Worm (Caenorhabditis elegans) whole organism, late embryonic: ENCODE results near the gene cyp-35B1.
A peak's percentile ranks its signal among the peaks of the same experiment; 100 is the strongest.

Experiments used
- C38D4.7 ChIP-seq: fragments of 200-800 bp; sonication (Bioruptor generic); optimal IDR thresholded peaks from 2 replicates; lab custom pipeline; 2018; ENCODE audit warnings: mild to moderate bottlenecking, missing genetic modification characterization, moderate library complexity, missing compliant biosample characterization
- F13H6.1 ChIP-seq: sonication (generic microtip); optimal IDR thresholded peaks from 2 replicates; lab custom pipeline; 2016; ENCODE audit warnings: missing genetic modification characterization, missing compliant biosample characterization
- T23F11.4 ChIP-seq: fragments of 200-800 bp; sonication (Bioruptor generic); optimal IDR thresholded peaks from 2 replicates; lab custom pipeline; 2018; ENCODE audit warnings: mild to moderate bottlenecking, missing genetic modification characterization, missing compliant biosample characterization
- ahr-1 ChIP-seq: sonication (generic microtip); optimal IDR thresholded peaks from 2 replicates; lab custom pipeline; 2016; ENCODE audit warnings: missing genetic modification characterization, missing compliant biosample characterization
- ama-1 ChIP-seq: fragments of 150-350 bp; optimal IDR thresholded peaks from 2 replicates; lab custom pipeline; 2014
- ceh-14 ChIP-seq: sonication (generic microtip); optimal IDR thresholded peaks from 2 replicates; lab custom pipeline; 2016; ENCODE audit warnings: missing genotype, missing genetic modification characterization, missing compliant biosample characterization
- ceh-18 ChIP-seq: sonication (generic microtip); optimal IDR thresholded peaks from 2 replicates; lab custom pipeline; 2016; ENCODE audit warnings: missing genetic modification characterization, missing compliant biosample characterization
- ceh-19 ChIP-seq: fragments of 200-800 bp; sonication (Bioruptor generic); optimal IDR thresholded peaks from 2 replicates; lab custom pipeline; 2018; ENCODE audit warnings: mild to moderate bottlenecking, missing genetic modification characterization, missing compliant biosample characterization
- ceh-22 ChIP-seq: sonication (generic microtip); optimal IDR thresholded peaks from 2 replicates; lab custom pipeline; 2017; ENCODE audit warnings: missing biosample characterization, missing genetic modification characterization
- ceh-30 ChIP-seq: fragments of 150-350 bp; optimal IDR thresholded peaks from 2 replicates; lab custom pipeline; 2014; ENCODE audit warnings: missing biosample characterization, missing genetic modification characterization
- ceh-48 ChIP-seq: sonication (generic microtip); optimal IDR thresholded peaks from 2 replicates; lab custom pipeline; 2016; ENCODE audit warnings: missing genetic modification characterization, inconsistent platforms, missing compliant biosample characterization
- che-1 ChIP-seq: sonication (generic microtip); optimal IDR thresholded peaks from 2 replicates; lab custom pipeline; 2016; ENCODE audit warnings: mild to moderate bottlenecking, missing genetic modification characterization, missing compliant biosample characterization
- dmd-4 ChIP-seq: sonication (generic microtip); optimal IDR thresholded peaks from 2 replicates; lab custom pipeline; 2016; ENCODE audit warnings: borderline replicate concordance, missing genetic modification characterization, missing compliant biosample characterization
- elt-2 ChIP-seq: sonication (generic microtip); optimal IDR thresholded peaks from 2 replicates; lab custom pipeline; 2016; ENCODE audit warnings: missing genetic modification reagents, missing genetic modification characterization, missing compliant biosample characterization
- ets-4 ChIP-seq: sonication (generic microtip); optimal IDR thresholded peaks from 2 replicates; lab custom pipeline; 2016; ENCODE audit warnings: missing genetic modification characterization, missing compliant biosample characterization
- eyg-1 ChIP-seq: sonication (generic microtip); optimal IDR thresholded peaks from 2 replicates; lab custom pipeline; 2016; ENCODE audit warnings: missing genotype, missing genetic modification characterization, missing compliant biosample characterization
- fax-1 ChIP-seq: sonication (generic microtip); optimal IDR thresholded peaks from 2 replicates; lab custom pipeline; 2016; ENCODE audit warnings: missing genotype, missing genetic modification characterization, missing compliant biosample characterization
- fkh-10 ChIP-seq: fragments of 150-350 bp; optimal IDR thresholded peaks from 2 replicates; lab custom pipeline; 2014; ENCODE audit warnings: missing biosample characterization, missing genetic modification reagents, missing genetic modification characterization
- fkh-6 ChIP-seq: sonication (generic microtip); optimal IDR thresholded peaks from 2 replicates; lab custom pipeline; 2016; ENCODE audit warnings: missing genetic modification characterization, missing compliant biosample characterization
- hlh-13 ChIP-seq: fragments of 200-800 bp; sonication (Bioruptor generic); optimal IDR thresholded peaks from 2 replicates; lab custom pipeline; 2018; ENCODE audit warnings: mild to moderate bottlenecking, missing genetic modification characterization, missing compliant biosample characterization
- lim-6 ChIP-seq: sonication (generic microtip); optimal IDR thresholded peaks from 2 replicates; lab custom pipeline; 2016; ENCODE audit warnings: missing genetic modification characterization, missing compliant biosample characterization
- mec-3 ChIP-seq: sonication (generic microtip); optimal IDR thresholded peaks from 2 replicates; lab custom pipeline; 2016; ENCODE audit warnings: borderline replicate concordance, missing genetic modification characterization, missing compliant biosample characterization
- nfya-1 ChIP-seq: sonication (generic microtip); optimal IDR thresholded peaks from 2 replicates; lab custom pipeline; 2017; ENCODE audit warnings: missing genetic modification characterization, mild to moderate bottlenecking, missing compliant biosample characterization, antibody characterized with exemption, moderate library complexity
- nhr-11 ChIP-seq: fragments of 150-350 bp; optimal IDR thresholded peaks from 2 replicates; lab custom pipeline; 2014; ENCODE audit warnings: missing biosample characterization, missing genetic modification characterization
- npax-4 ChIP-seq: sonication (generic microtip); optimal IDR thresholded peaks from 2 replicates; lab custom pipeline; 2016; ENCODE audit warnings: missing genetic modification characterization, missing compliant biosample characterization
- pag-3 ChIP-seq: sonication (generic microtip); optimal IDR thresholded peaks from 2 replicates; lab custom pipeline; 2016; ENCODE audit warnings: missing compliant biosample characterization, missing genetic modification characterization, borderline replicate concordance
- pat-9 ChIP-seq: fragments of 200-800 bp; sonication (Bioruptor generic); optimal IDR thresholded peaks from 2 replicates; lab custom pipeline; 2018; ENCODE audit warnings: mild to moderate bottlenecking, missing genetic modification characterization, moderate library complexity, missing compliant biosample characterization
- pax-1 ChIP-seq: fragments of 150-350 bp; optimal IDR thresholded peaks from 2 replicates; lab custom pipeline; 2014; ENCODE audit warnings: missing biosample characterization, missing genetic modification characterization
- pha-2 ChIP-seq: sonication (generic microtip); optimal IDR thresholded peaks from 2 replicates; lab custom pipeline; 2017; ENCODE audit warnings: mild to moderate bottlenecking, missing genetic modification characterization, missing compliant biosample characterization
- pha-4 ChIP-seq: fragments of 150-350 bp; optimal IDR thresholded peaks from 2 replicates; lab custom pipeline; 2018; ENCODE audit warnings: missing biosample characterization, missing genetic modification reagents, missing genetic modification characterization
- pqm-1 ChIP-seq: sonication (generic microtip); optimal IDR thresholded peaks from 2 replicates; lab custom pipeline; 2016; ENCODE audit warnings: missing genetic modification characterization, missing compliant biosample characterization
- sox-2 ChIP-seq: fragments of 200-800 bp; sonication (Bioruptor generic); IDR thresholded peaks from 2 replicates; pipeline ENCODE4 v1.3.6; 2022; ENCODE audit warnings: missing genetic modification reagents, missing genetic modification characterization, missing compliant biosample characterization
- sox-4 ChIP-seq: sonication (generic microtip); optimal IDR thresholded peaks from 2 replicates; lab custom pipeline; 2017; ENCODE audit warnings: mild to moderate bottlenecking, missing genetic modification characterization, inconsistent platforms, missing compliant biosample characterization
- syd-9 ChIP-seq: sonication (generic microtip); optimal IDR thresholded peaks from 2 replicates; lab custom pipeline; 2016; ENCODE audit warnings: mild to moderate bottlenecking, missing genetic modification characterization, moderate library complexity, missing compliant biosample characterization
- tbx-7 ChIP-seq: sonication (generic microtip); optimal IDR thresholded peaks from 2 replicates; lab custom pipeline; 2016; ENCODE audit warnings: missing genotype, missing genetic modification characterization, missing compliant biosample characterization
- unc-42 ChIP-seq: sonication (generic microtip); optimal IDR thresholded peaks from 2 replicates; lab custom pipeline; 2016; ENCODE audit warnings: missing genotype, missing genetic modification characterization, missing compliant biosample characterization
- unc-55 ChIP-seq: sonication (generic microtip); optimal IDR thresholded peaks from 2 replicates; lab custom pipeline; 2017; ENCODE audit warnings: missing biosample characterization, missing genetic modification reagents, missing genetic modification characterization
- zip-5 ChIP-seq: sonication (generic microtip); optimal IDR thresholded peaks from 2 replicates; lab custom pipeline; 2016; ENCODE audit warnings: missing genetic modification characterization, missing compliant biosample characterization

The cyp-35B1 gene

DNA sequence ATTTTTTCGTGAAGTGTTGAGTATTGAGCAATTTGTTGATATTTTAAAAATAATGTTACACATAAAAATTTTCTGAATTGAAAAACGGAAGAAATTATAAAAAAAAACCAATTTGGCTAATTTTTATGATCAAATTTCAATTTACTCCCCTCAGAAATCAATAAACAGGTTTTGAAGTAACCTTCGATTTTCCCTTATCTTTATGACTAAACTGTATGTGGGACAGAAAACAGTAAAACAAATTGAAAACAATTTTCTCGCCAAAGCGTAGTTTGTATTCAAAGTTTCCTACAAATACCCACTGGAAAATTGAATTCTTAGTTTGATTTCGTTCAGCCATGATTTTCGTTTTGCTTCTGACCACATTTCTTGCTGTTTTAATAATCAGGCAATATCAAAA lies at the start of gene cyp-35B1:
TSS of gene cyp-35B1 (plus strand) at position 244 of the 400 bp plus-strand sequence.
- TF ChIP-seq ets-4 (tag; lab: Kevin White, UChicago) (no peak), npax-4 (tag; lab: Kevin White, UChicago) (no peak), sox-2 (GFP tag; lab: Robert Waterston, UW) (no peak), pha-2 (tag; lab: Kevin White, UChicago) (no peak), ahr-1 (no peak), ama-1 (no peak), ceh-19 (GFP tag; lab: Kevin White, UChicago) (no peak), F13H6.1 (no peak), sox-4 (tag; lab: Kevin White, UChicago) (no peak), lim-6 (tag; lab: Kevin White, UChicago) (no peak), pat-9 (tag; lab: Kevin White, UChicago) (no peak), ceh-48 (tag; lab: Kevin White, UChicago) (no peak), pha-4 (tag; lab: Kevin White, UChicago) (no peak), ceh-14 (tag; lab: Kevin White, UChicago) (no peak), fkh-10 (no peak)

DNA sequence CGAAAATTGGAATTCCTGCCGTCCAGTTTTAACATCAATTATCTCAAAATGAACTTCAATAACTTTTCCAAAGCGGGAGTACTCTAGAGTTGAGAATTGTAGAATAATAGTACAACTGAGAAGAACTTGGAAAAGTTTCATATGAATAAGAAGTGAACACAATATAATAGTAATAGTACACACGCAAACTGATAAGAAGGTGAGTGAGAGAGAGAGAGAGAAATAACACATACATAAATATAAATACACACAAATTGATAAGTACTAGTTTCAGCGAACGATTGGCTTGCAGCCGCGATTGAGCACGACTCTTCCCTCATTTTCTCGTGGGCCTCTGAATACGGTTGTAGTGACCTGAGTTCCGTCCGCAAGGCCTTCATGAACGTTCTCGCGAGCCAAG lies 49.7 kb upstream of the cyp-35B1 start, which contains the start of gene C17E7.13:
TSS of gene C17E7.13 (minus strand) at position 176 of the 400 bp plus-strand sequence.
- TF ChIP-seq dmd-4 (tag; lab: Kevin White, UChicago) (no peak), elt-2 (tag; lab: Kevin White, UChicago) (peak; percentile 16)

DNA sequence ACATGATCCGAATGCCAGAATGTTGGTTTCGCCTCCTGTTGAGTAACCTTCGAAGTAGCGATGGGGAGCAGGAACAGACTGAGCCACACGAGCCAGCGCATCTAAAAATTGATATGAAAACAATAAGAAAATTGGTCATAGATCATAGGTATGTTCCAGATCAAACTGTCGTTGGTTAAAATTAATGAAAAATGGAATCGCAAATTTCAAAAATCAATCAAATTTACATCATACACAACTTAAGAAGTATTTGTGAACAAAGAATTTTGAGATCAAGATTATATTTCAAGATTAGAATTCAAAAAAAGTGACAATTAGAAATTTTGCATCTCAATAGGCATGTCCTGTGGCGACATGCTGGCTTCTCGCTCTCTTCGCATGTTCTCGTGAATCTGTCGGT lies 48.1 kb upstream of the cyp-35B1 start, which contains the start of gene C17E7.9:
TSS of gene C17E7.9 (minus strand) at position 101 of the 400 bp plus-strand sequence.
- TF ChIP-seq pha-2 (tag; lab: Kevin White, UChicago) (no peak), unc-55 (GFP tag; lab: Kevin White, UChicago) (no peak), pax-1 (tag; lab: Kevin White, UChicago) (no peak), ceh-30 (tag; lab: Kevin White, UChicago) (no peak), lim-6 (tag; lab: Kevin White, UChicago) (no peak), tbx-7 (tag; lab: Kevin White, UChicago) (no peak), F13H6.1 (no peak), ceh-22 (no peak), nhr-11 (tag; lab: Kevin White, UChicago) (no peak), sox-4 (tag; lab: Kevin White, UChicago) (no peak), syd-9 (tag; lab: Kevin White, UChicago) (no peak), mec-3 (tag; lab: Kevin White, UChicago) (no peak), nfya-1 (tag; lab: Kevin White, UChicago) (no peak)
- TF ChIP-seq, all 69 proteins: peak for 0

DNA sequence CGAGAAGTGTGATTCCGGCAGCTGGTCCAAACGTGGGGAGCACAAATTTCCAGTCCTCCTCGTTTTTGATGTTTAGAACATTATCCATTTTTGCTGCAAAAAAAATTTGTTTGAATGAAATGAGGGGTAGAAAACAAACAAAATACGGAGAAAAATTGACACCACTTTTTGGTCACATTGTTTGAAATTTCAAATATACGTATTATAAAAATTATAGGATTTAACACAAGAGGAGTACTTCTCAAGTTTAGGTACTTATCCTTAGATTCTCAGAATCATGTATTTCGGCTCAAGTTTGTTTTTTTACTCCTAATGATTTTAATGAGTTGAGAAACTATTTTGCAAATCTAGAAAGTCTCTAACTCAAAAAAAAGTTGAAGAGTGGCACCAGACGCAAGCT lies 46.9 kb upstream of the cyp-35B1 start, which contains the start of gene C17E7.12:
TSS of gene C17E7.12 (minus strand) at position 101 of the 400 bp plus-strand sequence.
- TF ChIP-seq che-1 (no peak), pqm-1 (tag; lab: Kevin White, UChicago) (no peak), hlh-13 (GFP tag; lab: Kevin White, UChicago) (no peak), fkh-10 (no peak), unc-42 (tag; lab: Kevin White, UChicago) (no peak), npax-4 (tag; lab: Kevin White, UChicago) (no peak), ahr-1 (no peak), T23F11.4 (GFP tag; lab: Kevin White, UChicago) (no peak), fax-1 (tag; lab: Kevin White, UChicago) (no peak), zip-5 (tag; lab: Kevin White, UChicago) (no peak), ceh-18 (tag; lab: Kevin White, UChicago) (no peak), pag-3 (tag; lab: Kevin White, UChicago) (no peak), ama-1 (no peak), unc-55 (GFP tag; lab: Kevin White, UChicago) (no peak), eyg-1 (tag; lab: Kevin White, UChicago) (no peak), fkh-6 (tag; lab: Kevin White, UChicago) (no peak), C38D4.7 (GFP tag; lab: Kevin White, UChicago) (no peak)
